Worm (Caenorhabditis elegans): ENCODE data around the gene K11D12.14.

ce11 chrV:5000406-5000805 lies 49.0 kb upstream of the K11D12.14 start, which contains the start of gene ugt-7:
- TF ChIP-seq W03F9.2 (tag; optimal IDR thresholded peaks at IDR 0.05): no peak
- no peak for TF ChIP-seq dao-5 (tag; optimal IDR thresholded peaks at IDR 0.05)
- TF ChIP-seq him-1 (tag; optimal IDR thresholded peaks at IDR 0.05): no peak

Measured in whole organism, L4/young adult.